Fruit fly (Drosophila melanogaster) whole organism, embryonic: ENCODE measurements around the gene CG9616.

Experiments
- Blimp-1 ChIP-seq: fragments of 200-800 bp; sonication (Bioruptor generic); optimal IDR thresholded peaks from 3 replicates; lab custom pipeline; 2018; ENCODE audit warnings: missing biosample characterization, missing genetic modification characterization, mild to moderate bottlenecking, moderate library complexity, missing genetic modification reagents
- CG10462 ChIP-seq: fragments of 200-800 bp; sonication (Bioruptor generic); optimal IDR thresholded peaks from 2 replicates; lab custom pipeline; 2016; ENCODE audit warnings: missing biosample characterization, missing genetic modification characterization
- CG10654 ChIP-seq: fragments of 200-800 bp; sonication (Bioruptor generic); optimal IDR thresholded peaks from 2 replicates; lab custom pipeline; 2016; ENCODE audit warnings: missing biosample characterization, missing genetic modification characterization
- CG11696 ChIP-seq: fragments of 200-800 bp; sonication (Bioruptor generic); IDR thresholded peaks from 2 replicates; pipeline ENCODE4 v1.3.6; 2022; ENCODE audit warnings: missing biosample characterization, missing genetic modification characterization
- CG15514 ChIP-seq: fragments of 200-800 bp; sonication (Bioruptor generic); optimal IDR thresholded peaks from 3 replicates; lab custom pipeline; 2017; ENCODE audit warnings: missing biosample characterization, missing genetic modification characterization, mild to moderate bottlenecking, moderate library complexity, missing genetic modification reagents
- CG17186 ChIP-seq: fragments of 200-800 bp; sonication (Bioruptor generic); optimal IDR thresholded peaks from 3 replicates; lab custom pipeline; 2017; ENCODE audit warnings: missing biosample characterization, missing genetic modification reagents, missing genetic modification characterization
- CG18476 ChIP-seq: fragments of 200-800 bp; sonication (Bioruptor generic); optimal IDR thresholded peaks from 2 replicates; lab custom pipeline; 2016; ENCODE audit warnings: missing biosample characterization, mild to moderate bottlenecking, missing genetic modification characterization
- CG18619 ChIP-seq: fragments of 200-800 bp; sonication (Bioruptor generic); optimal IDR thresholded peaks from 3 replicates; lab custom pipeline; 2017; ENCODE audit warnings: missing biosample characterization, mild to moderate bottlenecking, missing genetic modification characterization
- CG2889 ChIP-seq: fragments of 200-800 bp; sonication (Bioruptor generic); IDR thresholded peaks from 3 replicates; pipeline ENCODE4 v1.3.6; 2022; ENCODE audit warnings: missing biosample characterization, missing genetic modification characterization
- CG4730 ChIP-seq: fragments of 200-800 bp; sonication (Bioruptor generic); IDR thresholded peaks from 2 replicates; pipeline ENCODE4 v1.3.6; 2022; ENCODE audit warnings: missing biosample characterization, missing genetic modification characterization
- CG7839 ChIP-seq: fragments of 200-800 bp; sonication (Bioruptor generic); optimal IDR thresholded peaks from 3 replicates; lab custom pipeline; 2018; ENCODE audit warnings: missing biosample characterization, mild to moderate bottlenecking, missing genetic modification characterization, moderate library complexity
- CG7928 ChIP-seq: fragments of 200-800 bp; sonication (Bioruptor generic); optimal IDR thresholded peaks from 2 replicates; lab custom pipeline; 2017; ENCODE audit warnings: missing biosample characterization, mild to moderate bottlenecking, missing genetic modification characterization
- CG7963 ChIP-seq: fragments of 200-800 bp; sonication (Bioruptor generic); IDR thresholded peaks from 3 replicates; pipeline ENCODE4 v1.3.6; 2022; ENCODE audit warnings: missing biosample characterization, missing genetic modification characterization; ENCODE audit not compliant: partially characterized antibody
- CG8478 ChIP-seq: fragments of >200 bp; optimal IDR thresholded peaks from 2 replicates; lab custom pipeline; 2018
- CG8944 ChIP-seq: fragments of 200-800 bp; sonication (Bioruptor generic); optimal IDR thresholded peaks from 3 replicates; lab custom pipeline; 2016; ENCODE audit warnings: missing biosample characterization, missing genetic modification characterization
- CG9727 ChIP-seq: fragments of 200-800 bp; sonication (Bioruptor generic); optimal IDR thresholded peaks from 3 replicates; lab custom pipeline; 2017; ENCODE audit warnings: missing biosample characterization, mild to moderate bottlenecking, missing genetic modification characterization
- Dp ChIP-seq: fragments of 200-800 bp; sonication (Bioruptor generic); optimal IDR thresholded peaks from 2 replicates; lab custom pipeline; 2018; ENCODE audit warnings: missing biosample characterization, mild to moderate bottlenecking, missing genetic modification characterization, moderate library complexity
- E2f2 ChIP-seq: fragments of 200-800 bp; sonication (Bioruptor generic); IDR thresholded peaks from 2 replicates; pipeline ENCODE4 v1.3.6; 2022; ENCODE audit warnings: missing biosample characterization, missing genetic modification characterization
- Fer3 ChIP-seq: fragments of 200-800 bp; sonication (Bioruptor generic); optimal IDR thresholded peaks from 2 replicates; lab custom pipeline; 2018; ENCODE audit warnings: missing biosample characterization, mild to moderate bottlenecking, missing genetic modification characterization, moderate library complexity
- MESR4 ChIP-seq: fragments of 200-800 bp; sonication (Bioruptor generic); optimal IDR thresholded peaks from 2 replicates; lab custom pipeline; 2018; ENCODE audit warnings: missing biosample characterization, mild to moderate bottlenecking, missing genetic modification characterization, moderate library complexity
- MTF-1 ChIP-seq: fragments of 200-800 bp; sonication (Bioruptor generic); optimal IDR thresholded peaks from 2 replicates; lab custom pipeline; 2018; ENCODE audit warnings: missing biosample characterization, mild to moderate bottlenecking, missing genetic modification characterization, borderline replicate concordance
- Myb ChIP-seq: fragments of 200-800 bp; sonication (Bioruptor generic); optimal IDR thresholded peaks from 2 replicates; lab custom pipeline; 2016; ENCODE audit warnings: missing biosample characterization, missing genetic modification characterization
- Nf-YC ChIP-seq: fragments of 200-800 bp; optimal IDR thresholded peaks from 3 replicates; lab custom pipeline; 2019; ENCODE audit warnings: missing biosample characterization, mild to moderate bottlenecking, missing genetic modification characterization, moderate library complexity
- PHDP ChIP-seq: fragments of 200-800 bp; sonication (Bioruptor generic); optimal IDR thresholded peaks from 3 replicates; lab custom pipeline; 2018; ENCODE audit warnings: missing biosample characterization, mild to moderate bottlenecking, missing genetic modification characterization, moderate library complexity
- Rfx ChIP-seq: fragments of 200-800 bp; sonication (Bioruptor generic); IDR thresholded peaks from 2 replicates; pipeline ENCODE4 v1.3.6; 2022; ENCODE audit warnings: missing biosample characterization, missing genetic modification characterization
- TFAM ChIP-seq: fragments of 200-800 bp; sonication (Bioruptor generic); optimal IDR thresholded peaks from 2 replicates; lab custom pipeline; 2017; ENCODE audit warnings: missing biosample characterization, missing genetic modification characterization, inconsistent platforms
- Tbp ChIP-seq: fragments of >200 bp; optimal IDR thresholded peaks from 2 replicates; lab custom pipeline; 2018; ENCODE audit warnings: missing biosample characterization, missing genetic modification characterization
- al ChIP-seq: fragments of 200-800 bp; sonication (Bioruptor generic); IDR thresholded peaks from 2 replicates; pipeline ENCODE4 v1.3.6; 2022; ENCODE audit warnings: missing biosample characterization, missing genetic modification characterization
- chif ChIP-seq, 2 experiments: fragments of 200-800 bp; sonication (Bioruptor generic); optimal IDR thresholded peaks; 3 replicates each; lab custom pipeline; 2016; ENCODE audit warnings: missing biosample characterization in 2 of 2, missing genetic modification characterization in 2 of 2
- ci ChIP-seq: fragments of 200-800 bp; sonication (Bioruptor generic); IDR thresholded peaks from 3 replicates; pipeline ENCODE4 v1.3.6; 2022; ENCODE audit warnings: missing biosample characterization, missing genetic modification characterization
- danr ChIP-seq: fragments of 200-800 bp; sonication (Bioruptor generic); IDR thresholded peaks from 2 replicates; pipeline ENCODE4 v1.3.6; 2022; ENCODE audit warnings: missing biosample characterization, missing genetic modification characterization
- fru ChIP-seq: fragments of >200 bp; optimal IDR thresholded peaks from 2 replicates; lab custom pipeline; 2017
- her ChIP-seq: fragments of 200-800 bp; sonication (Bioruptor generic); optimal IDR thresholded peaks from 2 replicates; lab custom pipeline; 2016; ENCODE audit warnings: missing biosample characterization, missing genetic modification characterization
- hth ChIP-seq: fragments of >200 bp; optimal IDR thresholded peaks from 2 replicates; lab custom pipeline; 2017; ENCODE audit warnings: inconsistent platforms
- lmd ChIP-seq: fragments of 200-800 bp; sonication (Bioruptor generic); IDR thresholded peaks from 2 replicates; pipeline ENCODE4 v1.3.6; 2022; ENCODE audit warnings: missing biosample characterization, missing genetic modification characterization
- onecut ChIP-seq: fragments of 200-800 bp; sonication (Bioruptor generic); IDR thresholded peaks from 2 replicates; pipeline ENCODE4 v1.3.6; 2022; ENCODE audit warnings: missing biosample characterization, missing genetic modification characterization
- pzg ChIP-seq: fragments of 200-800 bp; sonication (Bioruptor generic); optimal IDR thresholded peaks from 3 replicates; lab custom pipeline; 2018; ENCODE audit warnings: missing biosample characterization, mild to moderate bottlenecking, missing genetic modification characterization, moderate library complexity
- slp2 ChIP-seq: fragments of 200-800 bp; sonication (Bioruptor generic); optimal IDR thresholded peaks from 2 replicates; lab custom pipeline; 2016; ENCODE audit warnings: missing biosample characterization, missing genetic modification characterization
- unc-4 ChIP-seq: fragments of 200-800 bp; sonication (Bioruptor generic); IDR thresholded peaks from 2 replicates; pipeline ENCODE4 v1.3.6; 2022; ENCODE audit warnings: missing biosample characterization, missing genetic modification characterization; ENCODE audit not compliant: partially characterized antibody
- zen2 ChIP-seq: fragments of 200-800 bp; sonication (Bioruptor generic); IDR thresholded peaks from 3 replicates; pipeline ENCODE4 v1.3.6; 2022; ENCODE audit warnings: missing biosample characterization, missing genetic modification characterization; ENCODE audit not compliant: partially characterized antibody

The CG9616 gene

dm6 chr3R:14259821-14260220, 14.6 kb upstream of the CG9616 start, which contains the start of gene MetRS-m (continued):
- TF ChIP-seq CG18476 (GFP tag; lab: Kevin White, UChicago) (no peak), Tbp (GFP tag; lab: Kevin White, UChicago) (no peak), Rfx (GFP tag; lab: Robert Waterston, UW) (no peak), Myb (GFP tag; lab: Kevin White, UChicago) (peak; percentile 63), lmd (GFP tag; lab: Robert Waterston, UW) (no peak), TFAM (GFP tag; lab: Kevin White, UChicago) (no peak), E2f2 (GFP tag; lab: Robert Waterston, UW) (peak; percentile 59; the same call in 1 of the 2 replicates), CG10654 (no peak), CG7963 (no peak), fru (lab: Kevin White, UChicago) (no peak), CG15514 (GFP tag; lab: Kevin White, UChicago) (no peak), Fer3 (tag; lab: Kevin White, UChicago) (no peak), unc-4 (no peak), PHDP (no peak), Blimp-1 (GFP tag; lab: Kevin White, UChicago) (no peak), pzg (peak; percentile 6), onecut (no peak), MTF-1 (GFP tag; lab: Kevin White, UChicago) (no peak), CG7928 (GFP tag; lab: Kevin White, UChicago) (no peak), CG18619 (GFP tag; lab: Kevin White, UChicago) (no peak), Dp (GFP tag; lab: Kevin White, UChicago) (peak; percentile 54), MESR4 (GFP tag; lab: Kevin White, UChicago) (no peak), CG17186 (GFP tag; lab: Kevin White, UChicago) (peak; percentile 37), CG11696 (GFP tag; lab: Robert Waterston, UW) (no peak)

- TF ChIP-seq CG8944 (GFP tag; lab: Kevin White, UChicago) (no peak), CG10462 (GFP tag; lab: Kevin White, UChicago) (no peak), hth (lab: Kevin White, UChicago) (no peak)
These were observed 10.5 kb upstream of the CG9616 start, which contains the start of gene CG43179 for dm6 chr3R:14255808-14256207. CG43179 (plus strand) TSS chr3R:14256108.

- no peak for TF ChIP-seq her (GFP tag; lab: Kevin White, UChicago)
- no peak for TF ChIP-seq CG9727
- TF ChIP-seq Myb (GFP tag; lab: Kevin White, UChicago) = no peak
- no peak for TF ChIP-seq zen2 (GFP tag; lab: Robert Waterston, UW)
- TF ChIP-seq chif (GFP tag; optimal IDR thresholded peaks at IDR 0.05; lab: Kevin White, UChicago) = no peak
- no peak for TF ChIP-seq Nf-YC
- TF ChIP-seq CG7839 (tag; lab: Kevin White, UChicago) = no peak
- TF ChIP-seq al = no peak
- TF ChIP-seq CG8478 (lab: Kevin White, UChicago) = no peak
- no peak for TF ChIP-seq danr (GFP tag; lab: Robert Waterston, UW)
These were observed 694 bp downstream of the CG9616 start, which contains the start of gene CG43291 for dm6 chr3R:14244577-14244976. CG43291 (minus strand) TSS chr3R:14244677.

- TF ChIP-seq ci (GFP tag; lab: Robert Waterston, UW) (no peak), CG8478 (lab: Kevin White, UChicago) (no peak), slp2 (GFP tag; lab: Kevin White, UChicago) (no peak), CG2889 (GFP tag; lab: Robert Waterston, UW) (no peak), CG4730 (no peak)
These were observed 16.2 kb downstream of the CG9616 start, which contains the start of gene CG9624 for dm6 chr3R:14229045-14229444. CG9624 (minus strand) TSS chr3R:14229145.
